Fruit fly (Drosophila melanogaster): ENCODE measurements around the gene CG31776.

- TF ChIP-seq CrebA (GFP tag; optimal IDR thresholded peaks at IDR 0.05; ENCODE audit: borderline replicate concordance) (no peak), lola (GFP tag; optimal IDR thresholded peaks at IDR 0.05) (no peak), Hr78 (GFP tag; optimal IDR thresholded peaks at IDR 0.05) (no peak), usp (GFP tag; optimal IDR thresholded peaks at IDR 0.05) (no peak), fru (GFP tag; optimal IDR thresholded peaks at IDR 0.05) (no peak), Dif (GFP tag; optimal IDR thresholded peaks at IDR 0.05; ENCODE audit: partially characterized antibody) (no peak), Abd-B (GFP tag; optimal IDR thresholded peaks at IDR 0.05) (no peak), jim (GFP tag; optimal IDR thresholded peaks at IDR 0.05) (no peak), sv (GFP tag; optimal IDR thresholded peaks at IDR 0.05) (no peak), Hnf4 (GFP tag; optimal IDR thresholded peaks at IDR 0.05) (no peak), dmrt93B (GFP tag; optimal IDR thresholded peaks at IDR 0.05) (no peak), Dfd (GFP tag; optimal IDR thresholded peaks at IDR 0.05) (no peak), CG9705 (GFP tag; optimal IDR thresholded peaks at IDR 0.05) (no peak)
Measured at dm6 chr2L:3490971-3491370, 21.0 kb downstream of the CG31776 start, which contains the start of gene CG15414.
